Fruit fly (Drosophila melanogaster) S2 (cell line): ENCODE results near the gene CG7632.

Source experiments
- CG8478 ChIP-seq: fragments of >200 bp; optimal IDR thresholded peaks from 2 replicates; lab custom pipeline; 2018
- CTCF ChIP-seq, 2 experiments: fragments of >200 bp; optimal IDR thresholded peaks; 2 replicates each; lab custom pipeline; 2018

dm6 chr3L:21303659-21304058 lies 838 bp upstream of the CG7632 start:
- TF ChIP-seq CTCF (optimal IDR thresholded peaks at IDR 0.05; lab: Kevin White, UChicago) = no peak
- no peak for TF ChIP-seq CG8478 (lab: Kevin White, UChicago)
